Worm (Caenorhabditis elegans) whole organism, mixed stage, embryonic: ENCODE data around the gene slc-17.2.

Experiments used
- M03D4.4 ChIP-seq: sonication (generic microtip); optimal IDR thresholded peaks from 2 replicates; lab custom pipeline; 2017; ENCODE audit warnings: mild to moderate bottlenecking, missing genetic modification characterization, missing compliant biosample characterization
- blmp-1 ChIP-seq: fragments of 150-350 bp; optimal IDR thresholded peaks from 2 replicates; lab custom pipeline; 2014; ENCODE audit warnings: missing biosample characterization, missing genetic modification characterization
- ceh-83 ChIP-seq: fragments of 200-800 bp; sonication (Bioruptor generic); optimal IDR thresholded peaks from 2 replicates; lab custom pipeline; 2018; ENCODE audit warnings: mild to moderate bottlenecking, missing genetic modification characterization, missing compliant biosample characterization
- ces-1 ChIP-seq: fragments of 150-350 bp; optimal IDR thresholded peaks from 2 replicates; lab custom pipeline; 2014; ENCODE audit warnings: missing biosample characterization, missing genetic modification reagents, missing genetic modification characterization
- elt-1 ChIP-seq: sonication (generic microtip); optimal IDR thresholded peaks from 2 replicates; lab custom pipeline; 2017; ENCODE audit warnings: missing genetic modification characterization, mild to moderate bottlenecking, missing compliant biosample characterization, antibody characterized with exemption, moderate library complexity, borderline replicate concordance; ENCODE audit not compliant: insufficient read depth
- elt-3 ChIP-seq: fragments of 150-350 bp; optimal IDR thresholded peaks from 2 replicates; lab custom pipeline; 2014; ENCODE audit warnings: missing biosample characterization, missing genetic modification characterization
- mab-5 ChIP-seq: fragments of 150-350 bp; optimal IDR thresholded peaks from 2 replicates; lab custom pipeline; 2014; ENCODE audit warnings: missing biosample characterization, missing genetic modification characterization
- mls-2 ChIP-seq: sonication (generic microtip); optimal IDR thresholded peaks from 2 replicates; lab custom pipeline; 2016; ENCODE audit warnings: mild to moderate bottlenecking, missing genetic modification characterization, moderate library complexity, missing compliant biosample characterization
- nhr-12 ChIP-seq: fragments of 150-350 bp; optimal IDR thresholded peaks from 2 replicates; lab custom pipeline; 2014; ENCODE audit warnings: missing biosample characterization, missing genetic modification characterization
- nhr-237 ChIP-seq: fragments of 150-350 bp; optimal IDR thresholded peaks from 2 replicates; lab custom pipeline; 2014; ENCODE audit warnings: missing biosample characterization, missing genetic modification characterization
- nhr-28 ChIP-seq: fragments of 150-350 bp; optimal IDR thresholded peaks from 2 replicates; lab custom pipeline; 2014; ENCODE audit warnings: missing biosample characterization, missing genetic modification characterization
- pha-4 ChIP-seq: fragments of 150-350 bp; optimal IDR thresholded peaks from 2 replicates; lab custom pipeline; 2018; ENCODE audit warnings: missing biosample characterization, missing genetic modification reagents, missing genetic modification characterization
- unc-39 ChIP-seq: fragments of 150-350 bp; optimal IDR thresholded peaks from 2 replicates; lab custom pipeline; 2014; ENCODE audit warnings: missing biosample characterization, missing genetic modification characterization

ce11 chrIII:9439399-9439798 is 49.5 kb upstream of the slc-17.2 start, which contains the start of gene F54C8.1:
- TF ChIP-seq elt-1 (tag; lab: Kevin White, UChicago): no peak
- TF ChIP-seq nhr-237 (tag; lab: Kevin White, UChicago): no peak
- no peak for TF ChIP-seq ceh-83 (GFP tag; lab: Kevin White, UChicago)
- TF ChIP-seq elt-3: no peak
- TF ChIP-seq nhr-28 (tag; lab: Kevin White, UChicago): no peak
- TF ChIP-seq nhr-12: no peak
- TF ChIP-seq mab-5 (tag; lab: Kevin White, UChicago): no peak
- TF ChIP-seq ces-1: no peak
- TF ChIP-seq unc-39 (tag; lab: Kevin White, UChicago): no peak
- TF ChIP-seq blmp-1 (tag; lab: Kevin White, UChicago): no peak
- TF ChIP-seq pha-4 (tag; lab: Kevin White, UChicago): no peak
- TF ChIP-seq M03D4.4 (tag; lab: Kevin White, UChicago): no peak
- no peak for TF ChIP-seq mls-2 (tag; lab: Kevin White, UChicago)
